Worm (Caenorhabditis elegans): ENCODE data around the gene gcy-29.

Gene gcy-29

DNA sequence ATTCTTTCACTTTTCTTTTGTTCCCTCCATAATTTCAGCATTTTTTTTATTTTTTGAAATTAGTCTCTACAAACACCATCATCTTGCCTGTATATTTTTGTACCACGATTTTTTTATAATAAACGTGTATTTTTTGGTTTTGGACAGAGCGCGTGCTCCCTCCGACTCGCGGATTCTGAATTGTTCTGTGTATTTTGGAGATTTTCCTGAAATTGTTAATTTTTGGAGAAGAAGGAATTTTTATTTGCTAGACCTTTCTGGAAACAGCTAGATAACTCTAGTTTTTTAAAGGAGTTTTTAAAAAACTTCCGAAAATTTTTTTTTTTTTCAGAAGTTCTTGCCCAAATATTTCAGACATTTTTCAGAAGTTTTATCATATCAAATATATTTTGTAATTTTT is 27.8 kb upstream of the gcy-29 start, which contains the start of gene C01G12.13:
Gene C01G12.13 (plus strand): TSS at position 301 of the 400 bp plus-strand sequence.
- TF ChIP-seq fkh-10 (GFP tag; optimal IDR thresholded peaks at IDR 0.05) (no peak), mml-1 (tag; optimal IDR thresholded peaks at IDR 0.05) (no peak), elt-1 (tag; optimal IDR thresholded peaks at IDR 0.05) (no peak)

DNA sequence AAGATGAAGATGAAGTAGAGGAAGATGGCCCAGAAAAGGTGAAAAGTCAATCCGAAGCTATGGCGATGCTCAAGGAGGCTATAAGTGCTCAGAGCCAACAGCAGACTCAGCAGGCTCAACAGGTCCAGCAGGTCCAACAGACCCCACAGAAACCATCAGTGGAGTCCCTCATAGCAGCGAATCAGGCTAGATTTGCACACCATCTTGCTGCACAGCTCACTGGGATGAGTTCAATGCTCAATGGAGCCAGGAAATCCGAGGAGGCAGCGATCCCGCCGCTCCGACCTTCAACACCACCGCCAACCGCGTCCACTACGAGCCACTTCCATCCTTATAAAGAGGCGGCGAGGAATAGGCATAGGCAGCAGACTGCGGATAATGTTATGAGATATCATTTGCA is 26.2 kb upstream of the gcy-29 start:
- TF ChIP-seq nfya-1 (tag; optimal IDR thresholded peaks at IDR 0.05; ENCODE audit: insufficient read depth) (no peak), fkh-2 (tag; optimal IDR thresholded peaks at IDR 0.05) (no peak), ceh-28 (tag; optimal IDR thresholded peaks at IDR 0.05) (no peak), pha-4 (tag; optimal IDR thresholded peaks at IDR 0.05) (no peak), fkh-10 (GFP tag; optimal IDR thresholded peaks at IDR 0.05) (no peak), ama-1 (optimal IDR thresholded peaks at IDR 0.05) (no peak), nhr-237 (tag; optimal IDR thresholded peaks at IDR 0.05) (no peak), jun-1 (tag; optimal IDR thresholded peaks at IDR 0.05) (no peak), egl-5 (tag; optimal IDR thresholded peaks at IDR 0.05) (no peak), skn-1 (tag; optimal IDR thresholded peaks at IDR 0.05) (no peak), ZK546.5 (tag; optimal IDR thresholded peaks at IDR 0.05) (no peak), nhr-25 (tag; optimal IDR thresholded peaks at IDR 0.05) (no peak), nhr-43 (tag; optimal IDR thresholded peaks at IDR 0.05; ENCODE audit: poor library complexity, severe bottlenecking) (no peak), nhr-77 (tag; optimal IDR thresholded peaks at IDR 0.05) (no peak), lin-15B (tag; optimal IDR thresholded peaks at IDR 0.05) (no peak), nhr-28 (tag; optimal IDR thresholded peaks at IDR 0.05) (no peak), eor-1 (tag; optimal IDR thresholded peaks at IDR 0.05) (no peak)

DNA sequence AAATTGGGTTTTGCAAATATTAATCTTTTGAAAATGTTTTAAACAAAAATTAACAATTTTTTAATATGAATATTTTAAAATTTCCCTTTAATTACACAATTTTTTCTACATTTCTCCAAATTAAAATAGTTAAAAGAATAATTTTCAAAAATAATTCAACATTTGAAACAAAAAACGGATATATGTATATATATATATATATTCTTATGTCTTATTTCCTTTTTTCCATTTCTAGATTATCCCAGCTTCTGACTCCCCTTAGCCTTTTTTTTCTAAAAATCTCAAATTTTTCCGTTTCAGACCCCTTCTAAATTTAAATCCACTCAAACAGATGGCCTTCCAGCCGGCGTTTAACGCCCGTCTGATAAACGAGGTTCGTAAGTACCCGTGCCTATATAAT is 24.7 kb upstream of the gcy-29 start, which contains the start of gene madf-5:
Gene madf-5 (plus strand): TSS at position 301 of the 400 bp plus-strand sequence.
- TF ChIP-seq pqm-1 (tag; optimal IDR thresholded peaks at IDR 0.05) (no peak), mml-1 (tag; optimal IDR thresholded peaks at IDR 0.05) (no peak)

DNA sequence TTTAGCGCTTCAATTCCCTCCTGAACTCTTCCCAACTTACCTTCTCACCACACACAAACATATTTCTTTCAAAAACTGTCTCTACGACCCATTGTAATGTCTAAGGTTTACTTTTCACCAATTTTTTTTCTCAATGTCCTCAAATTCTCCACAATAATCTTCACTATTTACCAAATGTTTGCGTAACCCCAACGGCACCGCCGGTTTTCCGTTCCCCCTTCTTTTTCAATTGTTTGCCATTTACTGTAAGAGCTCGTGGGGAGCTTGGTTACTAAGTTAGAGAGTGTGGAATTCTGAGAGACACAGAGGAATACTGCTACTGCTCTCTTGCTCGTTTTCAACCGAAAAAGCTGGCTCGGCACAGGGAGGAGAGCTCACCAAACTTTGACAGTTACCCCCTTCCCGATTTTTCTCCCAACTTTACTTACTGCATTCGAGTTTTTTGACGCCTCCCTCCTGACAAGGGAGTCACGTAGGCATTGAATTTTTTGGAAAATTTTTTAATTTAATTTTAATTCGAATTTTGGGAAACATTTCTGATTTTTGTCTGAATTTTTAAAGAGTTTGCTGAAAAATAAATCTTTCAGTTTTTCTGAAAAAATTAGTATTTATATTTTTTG is 22.1 kb upstream of the gcy-29 start:
- TF ChIP-seq nhr-237 (tag; optimal IDR thresholded peaks at IDR 0.05) (no peak), aly-2 (tag; optimal IDR thresholded peaks at IDR 0.05) (no peak), pha-4 (tag; optimal IDR thresholded peaks at IDR 0.05) (peak; percentile 88)

DNA sequence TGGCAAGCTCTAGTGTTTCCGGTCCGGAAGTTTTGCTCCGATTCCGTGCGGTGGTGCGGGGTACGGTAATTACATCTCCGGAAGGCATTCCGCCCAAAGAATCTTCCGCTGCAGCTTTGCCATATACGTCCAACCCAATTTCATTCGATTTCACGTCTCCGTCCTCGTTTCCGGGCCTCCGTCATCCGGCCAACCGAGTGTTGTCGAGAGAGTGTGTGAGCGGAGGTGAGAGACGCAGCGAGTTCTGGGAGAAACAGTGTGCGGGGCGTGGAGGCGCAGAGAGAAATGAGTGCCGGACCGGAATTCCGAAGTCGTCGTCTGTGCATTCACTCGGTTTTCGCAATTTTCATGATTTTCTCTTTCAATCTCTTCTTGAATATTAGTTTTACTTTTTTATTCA is 20.7 kb upstream of the gcy-29 start:
- TF ChIP-seq fkh-10 (GFP tag; optimal IDR thresholded peaks at IDR 0.05) = peak; percentile 60
- TF ChIP-seq hmg-11 (tag; optimal IDR thresholded peaks at IDR 0.05) = peak; percentile 56
- no peak for TF ChIP-seq elt-3 (tag; optimal IDR thresholded peaks at IDR 0.05)
- TF ChIP-seq eor-1 (tag; optimal IDR thresholded peaks at IDR 0.05) = no peak
- peak; percentile 65 for TF ChIP-seq tbx-2 (tag; optimal IDR thresholded peaks at IDR 0.05)
- TF ChIP-seq R02D3.7 (tag; optimal IDR thresholded peaks at IDR 0.05) = no peak
- TF ChIP-seq lsy-12 (tag; optimal IDR thresholded peaks at IDR 0.05) = no peak
- TF ChIP-seq nfya-1 (tag; optimal IDR thresholded peaks at IDR 0.05; ENCODE audit: insufficient read depth) = peak; percentile 25
- no peak for TF ChIP-seq ceh-82 (tag; optimal IDR thresholded peaks at IDR 0.05)
- peak; percentile 53 for TF ChIP-seq lin-39 (tag; optimal IDR thresholded peaks at IDR 0.05)
- no peak for TF ChIP-seq jun-1 (tag; optimal IDR thresholded peaks at IDR 0.05)

DNA sequence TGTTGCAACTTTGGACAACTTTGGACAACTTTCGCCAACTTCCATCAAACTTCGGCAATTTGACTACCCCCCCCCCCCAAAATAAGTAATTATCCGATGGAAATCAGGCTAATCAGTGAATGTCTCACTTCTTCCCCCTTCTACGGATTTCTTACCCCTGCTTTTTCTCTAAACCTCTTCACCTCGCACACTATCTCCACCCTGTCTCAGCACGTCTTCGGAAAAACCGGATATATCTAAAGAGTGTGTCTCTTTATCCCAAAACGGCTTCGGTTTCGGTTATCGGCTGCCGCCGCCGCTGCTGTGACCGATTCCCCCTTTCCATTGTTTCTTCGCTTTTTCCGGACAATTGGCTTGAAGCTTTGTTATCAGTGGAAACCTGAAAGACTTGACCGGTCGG is 19.2 kb upstream of the gcy-29 start:
- TF ChIP-seq fos-1 (tag; optimal IDR thresholded peaks at IDR 0.05) (no peak), egl-5 (tag; optimal IDR thresholded peaks at IDR 0.05) (no peak), nhr-76 (tag; optimal IDR thresholded peaks at IDR 0.05) (no peak), nhr-237 (tag; optimal IDR thresholded peaks at IDR 0.05) (no peak), snpc-4 (tag; optimal IDR thresholded peaks at IDR 0.05) (no peak), ceh-82 (tag; optimal IDR thresholded peaks at IDR 0.05) (no peak), ceh-16 (tag; optimal IDR thresholded peaks at IDR 0.05) (no peak)

All from whole organism, L3 larva.